Fruit fly (Drosophila melanogaster) whole organism, adult: ENCODE data around the gene Kif19A.

Source experiments
- CG11617 ChIP-seq: fragments of 200-800 bp; sonication (Bioruptor generic); optimal IDR thresholded peaks from 2 replicates; lab custom pipeline; 2017; ENCODE audit warnings: mild to moderate bottlenecking, missing biosample characterization, missing genetic modification reagents, missing genetic modification characterization
- CG12768 ChIP-seq: fragments of 200-800 bp; sonication (Bioruptor generic); optimal IDR thresholded peaks from 2 replicates; lab custom pipeline; 2017; ENCODE audit warnings: missing biosample characterization, missing genetic modification characterization, mild to moderate bottlenecking, moderate library complexity, missing genetic modification reagents
- CG14711 ChIP-seq: fragments of 200-800 bp; sonication (Bioruptor generic); optimal IDR thresholded peaks from 2 replicates; lab custom pipeline; 2018; ENCODE audit warnings: missing biosample characterization, mild to moderate bottlenecking, missing genetic modification characterization, moderate library complexity
- CG1620 ChIP-seq: fragments of 200-800 bp; sonication (Bioruptor generic); optimal IDR thresholded peaks from 2 replicates; lab custom pipeline; 2016; ENCODE audit warnings: missing biosample characterization, missing genetic modification characterization
- CG33017 ChIP-seq: fragments of 200-800 bp; sonication (Bioruptor generic); optimal IDR thresholded peaks from 2 replicates; lab custom pipeline; 2018; ENCODE audit warnings: missing biosample characterization, mild to moderate bottlenecking, missing genetic modification characterization, moderate library complexity
- CG5204 ChIP-seq: fragments of 200-800 bp; sonication (Bioruptor generic); optimal IDR thresholded peaks from 2 replicates; lab custom pipeline; 2016; ENCODE audit warnings: missing biosample characterization, missing genetic modification characterization
- CG7045 ChIP-seq: fragments of 200-800 bp; sonication (Bioruptor generic); optimal IDR thresholded peaks from 2 replicates; lab custom pipeline; 2017; ENCODE audit warnings: missing biosample characterization, mild to moderate bottlenecking, missing genetic modification characterization
- CG7101 ChIP-seq: fragments of 200-800 bp; sonication (Bioruptor generic); optimal IDR thresholded peaks from 2 replicates; lab custom pipeline; 2018; ENCODE audit warnings: missing biosample characterization, mild to moderate bottlenecking, missing genetic modification characterization, moderate library complexity
- Clk ChIP-seq: fragments of 200-800 bp; sonication (Bioruptor generic); optimal IDR thresholded peaks from 2 replicates; lab custom pipeline; 2017; ENCODE audit warnings: missing biosample characterization, missing genetic modification characterization
- Crg-1 ChIP-seq: fragments of 200-800 bp; sonication (Bioruptor generic); optimal IDR thresholded peaks from 2 replicates; lab custom pipeline; 2016; ENCODE audit warnings: missing biosample characterization, missing genetic modification characterization
- Hr96 ChIP-seq: fragments of 200-800 bp; sonication (Bioruptor generic); optimal IDR thresholded peaks from 2 replicates; lab custom pipeline; 2016; ENCODE audit warnings: missing biosample characterization, missing genetic modification characterization
- Mnt ChIP-seq: fragments of 200-800 bp; sonication (Bioruptor generic); optimal IDR thresholded peaks from 2 replicates; lab custom pipeline; 2016; ENCODE audit warnings: missing biosample characterization, mild to moderate bottlenecking, missing genetic modification characterization
- bab1 ChIP-seq: fragments of 200-800 bp; sonication (Bioruptor generic); optimal IDR thresholded peaks from 3 replicates; lab custom pipeline; 2019; ENCODE audit warnings: missing biosample characterization, mild to moderate bottlenecking, missing genetic modification characterization, moderate library complexity
- cic ChIP-seq: fragments of 200-800 bp; sonication (Bioruptor generic); optimal IDR thresholded peaks from 2 replicates; lab custom pipeline; 2017; ENCODE audit warnings: missing biosample characterization, mild to moderate bottlenecking, missing genetic modification characterization, moderate library complexity
- cnc ChIP-seq, 2 experiments: fragments of >200 bp; optimal IDR thresholded peaks; 2 replicates each; lab custom pipeline; 2017
- kay ChIP-seq: fragments of 200-800 bp; sonication (Bioruptor generic); peaks from one replicate; lab custom pipeline; 2016; ENCODE audit warnings: missing biosample characterization, missing genetic modification characterization, borderline replicate concordance
- ovo ChIP-seq: fragments of 200-800 bp; sonication (Bioruptor generic); optimal IDR thresholded peaks from 2 replicates; lab custom pipeline; 2016; ENCODE audit warnings: missing biosample characterization, missing genetic modification characterization
- pad ChIP-seq: fragments of 200-800 bp; sonication (Bioruptor generic); optimal IDR thresholded peaks from 3 replicates; lab custom pipeline; 2017; ENCODE audit warnings: missing biosample characterization, missing genetic modification characterization, mild to moderate bottlenecking, moderate library complexity, missing genetic modification reagents
- tj ChIP-seq: fragments of 200-800 bp; sonication (Bioruptor generic); optimal IDR thresholded peaks from 3 replicates; lab custom pipeline; 2017; ENCODE audit warnings: missing biosample characterization, mild to moderate bottlenecking, missing genetic modification characterization, moderate library complexity
- toe ChIP-seq: fragments of 200-800 bp; sonication (Bioruptor generic); optimal IDR thresholded peaks from 2 replicates; lab custom pipeline; 2016; ENCODE audit warnings: missing biosample characterization, missing genetic modification characterization

The Kif19A gene

DNA sequence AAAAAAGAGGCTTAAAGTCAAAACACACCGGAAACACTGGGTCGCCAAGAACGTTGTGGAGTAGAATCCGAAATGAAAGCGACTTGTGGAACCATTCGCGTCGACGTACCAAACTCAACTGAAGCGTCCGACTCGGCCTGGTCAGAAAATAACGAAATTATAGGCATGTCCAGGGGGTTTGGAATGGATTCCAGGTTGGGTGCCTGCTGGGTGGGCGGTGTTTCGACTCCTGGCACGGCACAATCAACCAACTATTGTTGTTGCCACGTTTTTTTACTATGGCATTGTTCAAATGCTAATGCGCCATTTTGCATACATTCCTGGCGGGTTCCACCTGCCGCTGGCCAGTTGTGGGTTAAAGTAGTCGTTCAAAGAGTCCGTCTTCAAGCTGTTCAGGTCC, at the start of gene Kif19A:
TSS of gene Kif19A (minus strand) at position 101 of the 400 bp plus-strand sequence.
- TF ChIP-seq tj (GFP tag; lab: Kevin White, UChicago) (no peak), Mnt (GFP tag; lab: Kevin White, UChicago) (no peak), CG11617 (GFP tag; lab: Kevin White, UChicago) (no peak), pad (GFP tag; lab: Kevin White, UChicago) (no peak), toe (GFP tag; lab: Kevin White, UChicago) (no peak), CG7045 (GFP tag; lab: Kevin White, UChicago) (no peak), kay (GFP tag; lab: Kevin White, UChicago) (no peak), cic (no peak), cnc (optimal IDR thresholded peaks at IDR 0.05; lab: Kevin White, UChicago) (no peak), CG12768 (GFP tag; lab: Kevin White, UChicago) (no peak), ovo (GFP tag; lab: Kevin White, UChicago) (no peak)

DNA sequence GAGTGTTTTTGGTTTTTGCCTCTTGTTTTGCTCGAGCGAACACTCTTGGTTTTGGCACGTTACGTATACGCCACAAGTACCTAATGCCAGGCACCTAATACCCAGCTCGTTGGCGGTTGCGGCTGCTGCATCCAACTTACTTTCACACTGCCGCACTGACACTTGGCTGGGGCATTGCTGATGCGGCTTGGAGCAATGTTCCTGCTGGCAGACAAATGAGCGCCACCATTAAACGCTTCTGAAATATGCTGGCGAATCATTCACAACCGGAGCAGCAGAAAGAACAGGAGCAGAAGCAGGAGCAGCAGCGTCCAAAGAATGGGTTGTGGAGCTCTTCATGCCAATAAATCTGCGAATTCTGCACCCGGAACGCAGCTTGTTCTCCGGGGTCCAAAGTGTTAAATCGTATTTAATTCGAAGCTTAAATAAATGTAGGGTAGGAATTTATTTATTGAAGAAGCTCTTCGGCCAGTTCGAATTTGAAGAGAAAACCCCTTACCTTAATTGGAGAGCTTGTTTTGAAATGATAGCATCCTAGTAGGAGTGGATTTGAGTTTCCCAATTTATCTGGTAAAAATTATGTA, 44.0 kb upstream of the Kif19A start, which contains the start of gene CG3199:
TSS of gene CG3199 (plus strand) at position 534 of the 584 bp plus-strand sequence.
- TF ChIP-seq pad (GFP tag; lab: Kevin White, UChicago) (no peak), toe (GFP tag; lab: Kevin White, UChicago) (no peak), CG5204 (GFP tag; lab: Kevin White, UChicago) (no peak), Mnt (GFP tag; lab: Kevin White, UChicago) (no peak), tj (GFP tag; lab: Kevin White, UChicago) (no peak), CG7101 (tag; lab: Kevin White, UChicago) (no peak), Clk (GFP tag; lab: Kevin White, UChicago) (no peak)

DNA sequence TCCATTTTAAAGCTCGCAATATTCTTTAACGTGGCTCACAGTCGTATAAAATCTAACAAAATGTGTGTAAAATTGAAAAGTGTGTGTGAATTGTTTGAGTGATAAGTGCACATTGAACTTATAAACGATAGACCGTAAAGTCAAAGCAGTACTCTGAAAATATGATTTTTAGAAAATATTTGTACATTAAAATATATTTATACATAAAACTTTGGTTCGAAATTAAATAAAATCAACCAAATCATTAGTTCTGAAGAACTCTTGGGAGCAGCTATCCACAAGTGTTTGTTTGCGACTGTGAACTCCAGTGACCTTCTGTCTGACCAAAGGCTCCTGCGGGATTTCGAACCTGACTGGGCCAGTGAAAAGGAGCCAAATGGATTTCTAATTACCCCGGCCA, 41.9 kb upstream of the Kif19A start, which contains the start of gene CG31327:
TSS of gene CG31327 (minus strand) at position 101 of the 400 bp plus-strand sequence.
- TF ChIP-seq Crg-1 (GFP tag; lab: Kevin White, UChicago) = no peak
- TF ChIP-seq toe (GFP tag; lab: Kevin White, UChicago) = no peak

DNA sequence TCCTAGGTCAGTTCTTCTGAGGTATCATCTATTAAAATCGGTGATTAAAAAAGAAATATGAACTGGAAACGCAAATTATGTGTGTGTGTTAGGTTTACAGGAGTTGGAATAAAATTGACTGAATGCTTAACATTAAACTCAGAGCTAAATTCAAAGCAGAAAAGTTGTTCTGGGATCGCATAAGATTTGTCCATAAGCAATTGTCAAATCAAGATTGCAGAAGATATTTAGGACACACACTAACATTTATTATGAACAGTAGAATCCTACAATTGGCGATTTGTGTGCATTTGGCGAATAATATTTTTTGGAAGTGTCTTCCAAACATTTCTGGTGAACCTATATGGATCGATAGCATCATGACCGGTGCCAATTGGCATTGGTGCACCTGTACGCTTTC, 39.1 kb upstream of the Kif19A start, which contains the start of gene CG31533:
TSS of gene CG31533 (minus strand) at position 101 of the 400 bp plus-strand sequence.
- TF ChIP-seq CG7045 (GFP tag; lab: Kevin White, UChicago) (no peak), cnc (optimal IDR thresholded peaks at IDR 0.05; lab: Kevin White, UChicago) (no peak), Mnt (GFP tag; lab: Kevin White, UChicago) (no peak), CG1620 (no peak), CG33017 (tag; lab: Kevin White, UChicago) (no peak)

DNA sequence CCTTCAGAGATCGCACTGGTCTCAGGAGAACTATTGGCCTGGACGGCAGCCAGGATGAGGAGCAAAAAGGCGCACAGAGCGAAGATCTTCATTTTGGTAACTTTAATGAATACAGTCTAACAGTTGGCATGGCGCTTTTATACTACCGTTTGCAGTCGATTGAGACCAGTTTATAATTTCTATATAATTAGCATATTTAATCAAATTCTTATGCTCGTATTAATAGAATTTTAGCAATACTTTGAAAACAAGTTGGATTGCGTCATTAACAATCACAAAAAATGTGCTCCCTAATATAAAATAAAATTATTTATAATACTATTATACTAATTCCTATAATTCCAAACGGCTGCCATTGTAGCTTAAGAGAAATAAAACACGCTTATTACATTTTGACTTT, 36.1 kb upstream of the Kif19A start, which contains the start of gene CG44215:
TSS of gene CG44215 (minus strand) at position 101 of the 400 bp plus-strand sequence.
- no peak for TF ChIP-seq bab1 (GFP tag; lab: Kevin White, UChicago)
- no peak for TF ChIP-seq CG1620
- no peak for TF ChIP-seq toe (GFP tag; lab: Kevin White, UChicago)
- TF ChIP-seq Mnt (GFP tag; lab: Kevin White, UChicago) = no peak
- no peak for TF ChIP-seq CG12768 (GFP tag; lab: Kevin White, UChicago)
- no peak for TF ChIP-seq ovo (GFP tag; lab: Kevin White, UChicago)
- TF ChIP-seq tj (GFP tag; lab: Kevin White, UChicago) = no peak
- no peak for TF ChIP-seq Hr96 (GFP tag; lab: Kevin White, UChicago)
- no peak for TF ChIP-seq CG14711 (tag; lab: Kevin White, UChicago)
- TF ChIP-seq pad (GFP tag; lab: Kevin White, UChicago) = no peak
- TF ChIP-seq CG7101 (tag; lab: Kevin White, UChicago) = no peak
- no peak for TF ChIP-seq Clk (GFP tag; lab: Kevin White, UChicago)
- no peak for TF ChIP-seq kay (GFP tag; lab: Kevin White, UChicago)
- no peak for TF ChIP-seq cnc (optimal IDR thresholded peaks at IDR 0.05; lab: Kevin White, UChicago)
- no peak for TF ChIP-seq CG33017 (tag; lab: Kevin White, UChicago)

DNA sequence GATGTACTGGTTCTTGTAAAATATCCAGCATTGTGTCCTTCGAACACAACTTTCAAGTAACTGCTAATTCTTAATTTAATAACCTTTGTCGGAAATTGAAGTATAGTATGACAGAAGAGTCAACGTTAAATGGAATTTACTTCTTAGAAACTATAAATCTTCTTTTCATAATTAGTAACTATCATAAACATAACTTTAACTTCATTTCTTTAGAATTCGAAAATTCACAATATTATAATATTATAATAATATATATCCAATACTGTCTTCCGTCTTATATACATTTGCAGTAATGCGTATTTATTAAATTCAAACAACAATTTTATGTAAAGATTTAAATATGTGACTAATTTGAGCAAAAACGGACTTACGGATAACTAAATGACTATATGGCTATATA, 35.5 kb upstream of the Kif19A start, which contains the start of gene Recs1:
TSS of gene Recs1 (minus strand) at position 101 of the 400 bp plus-strand sequence.
- TF ChIP-seq bab1 (GFP tag; lab: Kevin White, UChicago) (no peak), Mnt (GFP tag; lab: Kevin White, UChicago) (no peak), CG7101 (tag; lab: Kevin White, UChicago) (no peak), CG11617 (GFP tag; lab: Kevin White, UChicago) (no peak), CG12768 (GFP tag; lab: Kevin White, UChicago) (no peak), cnc (optimal IDR thresholded peaks at IDR 0.05; lab: Kevin White, UChicago) (no peak), CG1620 (no peak)

DNA sequence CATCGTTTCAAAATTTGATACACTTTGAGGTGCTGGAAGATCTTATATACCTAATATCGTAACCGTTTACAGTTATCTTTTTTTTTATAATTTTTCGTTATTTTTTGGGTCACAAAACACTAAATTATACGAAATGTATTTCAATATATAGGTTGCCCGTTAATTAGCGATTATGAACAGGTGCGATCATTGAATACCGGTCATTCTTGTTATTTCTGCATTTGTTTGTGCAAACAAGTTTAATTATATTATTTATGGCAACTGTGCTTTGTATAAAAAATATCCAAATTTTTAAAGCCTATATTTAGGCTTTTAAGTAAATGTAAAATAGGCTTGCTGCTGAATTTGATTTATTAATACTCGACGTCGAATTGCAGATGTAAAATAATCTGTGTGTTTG, 34.3 kb upstream of the Kif19A start, which contains the start of gene CG42500:
TSS of gene CG42500 (minus strand) at position 101 of the 400 bp plus-strand sequence.
- no peak for TF ChIP-seq toe (GFP tag; lab: Kevin White, UChicago)
